Fruit fly (Drosophila melanogaster) whole organism, embryonic: ENCODE measurements around the gene brv3.

Experiments used
- Adf1 ChIP-seq: fragments of 200-800 bp; sonication (Bioruptor generic); IDR thresholded peaks from 2 replicates; pipeline ENCODE4 v1.3.6; 2022; ENCODE audit warnings: missing biosample characterization, missing genetic modification characterization
- CG10543 ChIP-seq: fragments of 200-800 bp; sonication (Bioruptor generic); optimal IDR thresholded peaks from 3 replicates; lab custom pipeline; 2017; ENCODE audit warnings: missing biosample characterization, mild to moderate bottlenecking, missing genetic modification characterization, moderate library complexity
- CG10565 ChIP-seq: fragments of 200-800 bp; sonication (Bioruptor generic); optimal IDR thresholded peaks from 3 replicates; lab custom pipeline; 2016; ENCODE audit warnings: missing biosample characterization, mild to moderate bottlenecking, missing genetic modification characterization
- CG11085 ChIP-seq: fragments of 200-800 bp; sonication (Bioruptor generic); IDR thresholded peaks from 2 replicates; pipeline ENCODE4 v1.3.6; 2022; ENCODE audit warnings: missing biosample characterization, missing genetic modification characterization
- CG11504 ChIP-seq: fragments of 200-800 bp; sonication (Bioruptor generic); optimal IDR thresholded peaks from 3 replicates; lab custom pipeline; 2019; ENCODE audit warnings: missing biosample characterization, mild to moderate bottlenecking, missing genetic modification characterization, moderate library complexity
- CG13296 ChIP-seq: fragments of 200-800 bp; sonication (Bioruptor generic); optimal IDR thresholded peaks from 3 replicates; lab custom pipeline; 2018; ENCODE audit warnings: missing biosample characterization, mild to moderate bottlenecking, missing genetic modification characterization
- CG14014 ChIP-seq: fragments of 200-800 bp; sonication (Bioruptor generic); IDR thresholded peaks from 2 replicates; pipeline ENCODE4 v1.3.6; 2022; ENCODE audit warnings: missing biosample characterization, missing genetic modification characterization
- CG17612 ChIP-seq: fragments of 200-800 bp; sonication (Bioruptor generic); IDR thresholded peaks from 2 replicates; pipeline ENCODE4 v1.3.6; 2022; ENCODE audit warnings: missing biosample characterization, missing genetic modification characterization
- CG2120 ChIP-seq: fragments of 200-800 bp; sonication (Bioruptor generic); optimal IDR thresholded peaks from 3 replicates; lab custom pipeline; 2016; ENCODE audit warnings: missing biosample characterization, missing genetic modification characterization
- CG2202 ChIP-seq: fragments of 200-800 bp; sonication (Bioruptor generic); optimal IDR thresholded peaks from 2 replicates; lab custom pipeline; 2018; ENCODE audit warnings: missing biosample characterization, mild to moderate bottlenecking, missing genetic modification characterization
- CG2678 ChIP-seq: fragments of 200-800 bp; sonication (Bioruptor generic); optimal IDR thresholded peaks from 3 replicates; lab custom pipeline; 2019; ENCODE audit warnings: missing biosample characterization, mild to moderate bottlenecking, missing genetic modification characterization, moderate library complexity
- CG2712 ChIP-seq: fragments of 200-800 bp; optimal IDR thresholded peaks from 3 replicates; lab custom pipeline; 2019; ENCODE audit warnings: missing biosample characterization, mild to moderate bottlenecking, missing genetic modification characterization, moderate library complexity
- CG32532 ChIP-seq: fragments of 200-800 bp; sonication (Bioruptor generic); IDR thresholded peaks from 2 replicates; pipeline ENCODE4 v1.3.6; 2022; ENCODE audit warnings: missing biosample characterization, missing genetic modification characterization
- CG34376 ChIP-seq: fragments of 200-800 bp; sonication (Bioruptor generic); optimal IDR thresholded peaks from 2 replicates; lab custom pipeline; 2018; ENCODE audit warnings: missing biosample characterization, mild to moderate bottlenecking, missing genetic modification characterization
- CG3847 ChIP-seq: fragments of 200-800 bp; sonication (Bioruptor generic); IDR thresholded peaks from 2 replicates; pipeline ENCODE4 v1.3.6; 2022; ENCODE audit warnings: missing biosample characterization, missing genetic modification characterization
- CG6683 ChIP-seq: fragments of 200-800 bp; sonication (Bioruptor generic); optimal IDR thresholded peaks from 2 replicates; lab custom pipeline; 2017; ENCODE audit warnings: missing biosample characterization, mild to moderate bottlenecking, missing genetic modification characterization, missing genetic modification reagents
- CG7745 ChIP-seq: fragments of 200-800 bp; sonication (Bioruptor generic); optimal IDR thresholded peaks from 2 replicates; lab custom pipeline; 2018; ENCODE audit warnings: missing biosample characterization, mild to moderate bottlenecking, missing genetic modification characterization, moderate library complexity
- CG7839 ChIP-seq: fragments of 200-800 bp; sonication (Bioruptor generic); optimal IDR thresholded peaks from 3 replicates; lab custom pipeline; 2018; ENCODE audit warnings: missing biosample characterization, mild to moderate bottlenecking, missing genetic modification characterization, moderate library complexity
- CG8089 ChIP-seq: fragments of 200-800 bp; sonication (Bioruptor generic); optimal IDR thresholded peaks from 3 replicates; lab custom pipeline; 2016; ENCODE audit warnings: missing biosample characterization, missing genetic modification characterization
- CG9609 ChIP-seq: fragments of 200-800 bp; sonication (Bioruptor generic); optimal IDR thresholded peaks from 3 replicates; lab custom pipeline; 2016; ENCODE audit warnings: missing biosample characterization, missing genetic modification characterization
- CG9817 ChIP-seq: fragments of 200-800 bp; sonication (Bioruptor generic); optimal IDR thresholded peaks from 2 replicates; lab custom pipeline; 2018; ENCODE audit warnings: missing biosample characterization, mild to moderate bottlenecking, missing genetic modification characterization, moderate library complexity
- CHES-1-like ChIP-seq: fragments of 200-800 bp; sonication (Bioruptor generic); optimal IDR thresholded peaks from 2 replicates; lab custom pipeline; 2016; ENCODE audit warnings: missing biosample characterization, missing genetic modification characterization
- Gug ChIP-seq: fragments of 200-800 bp; sonication (Bioruptor generic); IDR thresholded peaks from 4 replicates; pipeline ENCODE4 v1.3.6; 2022; ENCODE audit warnings: missing biosample characterization, missing genetic modification characterization
- Hsf ChIP-seq: fragments of 200-800 bp; sonication (Bioruptor generic); optimal IDR thresholded peaks from 3 replicates; lab custom pipeline; 2016; ENCODE audit warnings: missing biosample characterization, missing genetic modification characterization
- Lhr ChIP-seq: fragments of 200-800 bp; sonication (Bioruptor generic); optimal IDR thresholded peaks from 3 replicates; lab custom pipeline; 2017; ENCODE audit warnings: mild to moderate bottlenecking, missing biosample characterization, missing genetic modification reagents, missing genetic modification characterization
- MESR4 ChIP-seq: fragments of 200-800 bp; sonication (Bioruptor generic); optimal IDR thresholded peaks from 2 replicates; lab custom pipeline; 2018; ENCODE audit warnings: missing biosample characterization, mild to moderate bottlenecking, missing genetic modification characterization, moderate library complexity
- MTF-1 ChIP-seq: fragments of 200-800 bp; sonication (Bioruptor generic); optimal IDR thresholded peaks from 2 replicates; lab custom pipeline; 2018; ENCODE audit warnings: missing biosample characterization, mild to moderate bottlenecking, missing genetic modification characterization, borderline replicate concordance
- NC2β ChIP-seq: fragments of 200-800 bp; sonication (Bioruptor generic); optimal IDR thresholded peaks from 2 replicates; lab custom pipeline; 2016; ENCODE audit warnings: missing biosample characterization, missing genetic modification characterization
- ac ChIP-seq: fragments of 200-800 bp; sonication (Bioruptor generic); optimal IDR thresholded peaks from 3 replicates; lab custom pipeline; 2017; ENCODE audit warnings: missing biosample characterization, mild to moderate bottlenecking, missing genetic modification characterization
- az2 ChIP-seq: fragments of 200-800 bp; sonication (Bioruptor generic); optimal IDR thresholded peaks from 3 replicates; lab custom pipeline; 2016; ENCODE audit warnings: missing biosample characterization, missing genetic modification characterization
- esg ChIP-seq: fragments of 200-800 bp; sonication (Bioruptor generic); conservative IDR thresholded peaks from 2 replicates; pipeline ENCODE4 v1.3.6; 2022; ENCODE audit warnings: missing biosample characterization, missing genetic modification characterization
- eve ChIP-seq, 2 experiments: fragments of >200 bp; optimal IDR thresholded peaks; 2 replicates each; lab custom pipeline; 2017; ENCODE audit warnings: missing biosample characterization in 2 of 2, missing genetic modification characterization in 2 of 2
- ewg ChIP-seq: fragments of 200-800 bp; sonication (Bioruptor generic); optimal IDR thresholded peaks from 3 replicates; lab custom pipeline; 2017; ENCODE audit warnings: mild to moderate bottlenecking, missing biosample characterization, missing genetic modification reagents, missing genetic modification characterization
- exex ChIP-seq: fragments of 200-800 bp; sonication (Bioruptor generic); optimal IDR thresholded peaks from 4 replicates; lab custom pipeline; 2018; ENCODE audit warnings: missing biosample characterization, mild to moderate bottlenecking, missing genetic modification characterization, moderate library complexity
- fd64A ChIP-seq: fragments of 200-800 bp; sonication (Bioruptor generic); optimal IDR thresholded peaks from 3 replicates; lab custom pipeline; 2018; ENCODE audit warnings: missing biosample characterization, mild to moderate bottlenecking, missing genetic modification characterization
- ftz-f1 ChIP-seq: fragments of 200-800 bp; sonication (Bioruptor generic); optimal IDR thresholded peaks from 2 replicates; lab custom pipeline; 2016; ENCODE audit warnings: missing biosample characterization, missing genetic modification characterization
- gem ChIP-seq: fragments of 200-800 bp; sonication (Bioruptor generic); optimal IDR thresholded peaks from 2 replicates; lab custom pipeline; 2019; ENCODE audit warnings: missing biosample characterization, mild to moderate bottlenecking, missing genetic modification characterization, moderate library complexity
- grn ChIP-seq: fragments of 200-800 bp; sonication (Bioruptor generic); optimal IDR thresholded peaks from 3 replicates; lab custom pipeline; 2017; ENCODE audit warnings: missing biosample characterization, missing genetic modification characterization
- ind ChIP-seq: fragments of 200-800 bp; sonication (Bioruptor generic); optimal IDR thresholded peaks from 3 replicates; lab custom pipeline; 2016; ENCODE audit warnings: missing biosample characterization, missing genetic modification characterization
- lola ChIP-seq, 3 experiments: fragments of >200 bp in 2 of 3; fragments of 200-800 bp in 1 of 3; sonication (Bioruptor generic) in 1 of 3; optimal IDR thresholded peaks; 2 replicates each; lab custom pipeline; 2017 to 2019; ENCODE audit warnings: missing biosample characterization in 3 of 3, missing genetic modification characterization in 3 of 3, mild to moderate bottlenecking in 1 of 3, moderate library complexity in 1 of 3
- mam ChIP-seq: fragments of 200-800 bp; sonication (Bioruptor generic); optimal IDR thresholded peaks from 3 replicates; lab custom pipeline; 2016; ENCODE audit warnings: missing biosample characterization, missing genetic modification characterization
- pho ChIP-seq: fragments of 200-800 bp; sonication (Bioruptor generic); optimal IDR thresholded peaks from 2 replicates; lab custom pipeline; 2016; ENCODE audit warnings: missing biosample characterization, missing genetic modification characterization
- row ChIP-seq: fragments of 200-800 bp; sonication (Bioruptor generic); IDR thresholded peaks from 3 replicates; pipeline ENCODE4 v1.3.6; 2022; ENCODE audit warnings: missing biosample characterization, missing genetic modification characterization
- shn ChIP-seq: fragments of 200-800 bp; sonication (Bioruptor generic); optimal IDR thresholded peaks from 3 replicates; lab custom pipeline; 2016; ENCODE audit warnings: missing biosample characterization, missing genetic modification characterization
- ssp ChIP-seq: fragments of 200-800 bp; sonication (Bioruptor generic); IDR thresholded peaks from 2 replicates; pipeline ENCODE4 v1.3.6; 2022; ENCODE audit warnings: missing biosample characterization, missing genetic modification characterization
- stc ChIP-seq: fragments of 200-800 bp; sonication (Bioruptor generic); IDR thresholded peaks from 2 replicates; pipeline ENCODE4 v1.3.6; 2022; ENCODE audit warnings: missing biosample characterization, missing genetic modification characterization
- stwl ChIP-seq: fragments of 200-800 bp; sonication (Bioruptor generic); optimal IDR thresholded peaks from 3 replicates; lab custom pipeline; 2018; ENCODE audit warnings: missing biosample characterization, mild to moderate bottlenecking, missing genetic modification characterization, moderate library complexity
- trem ChIP-seq: fragments of 200-800 bp; optimal IDR thresholded peaks from 3 replicates; lab custom pipeline; 2019; ENCODE audit warnings: missing biosample characterization, mild to moderate bottlenecking, missing genetic modification characterization, moderate library complexity
- usp ChIP-seq: fragments of >200 bp; optimal IDR thresholded peaks from 2 replicates; lab custom pipeline; 2017; ENCODE audit warnings: missing biosample characterization, missing genetic modification characterization
- z ChIP-seq: fragments of 200-800 bp; sonication (Bioruptor generic); IDR thresholded peaks from 3 replicates; pipeline ENCODE4 v1.3.6; 2022; ENCODE audit warnings: missing biosample characterization, missing genetic modification characterization

Gene brv3

dm6 chrX:2591315-2591999 lies 32.9 kb downstream of the brv3 start (continued):
- TF ChIP-seq pho (GFP tag; lab: Kevin White, UChicago) (no peak), trem (tag; lab: Kevin White, UChicago) (no peak), ac (no peak), stc (no peak), ssp (GFP tag; lab: Robert Waterston, UW) (no peak), usp (GFP tag; lab: Kevin White, UChicago) (no peak), CG10565 (GFP tag; lab: Kevin White, UChicago) (no peak), CG3847 (GFP tag; lab: Robert Waterston, UW) (peak; percentile 34; the same call in 1 of the 2 replicates), CG11504 (peak; percentile 56), mam (GFP tag; lab: Kevin White, UChicago) (no peak), fd64A (GFP tag; lab: Kevin White, UChicago) (no peak), CG14014 (no peak; the same call in 1 of the 2 replicates), CG2120 (GFP tag; lab: Kevin White, UChicago) (peak; percentile 63), grn (GFP tag; lab: Kevin White, UChicago) (no peak), MTF-1 (GFP tag; lab: Kevin White, UChicago) (no peak), ind (GFP tag; lab: Kevin White, UChicago) (peak; percentile 22), shn (no peak), gem (peak; percentile 46), CG2712 (tag; lab: Kevin White, UChicago) (peak; percentile 14), z (GFP tag; lab: Robert Waterston, UW) (no peak), CG9609 (GFP tag; lab: Kevin White, UChicago) (peak; percentile 12), eve (GFP tag; optimal IDR thresholded peaks at IDR 0.05; lab: Kevin White, UChicago) (no peak), CG9817 (tag; lab: Kevin White, UChicago) (peak; percentile 28), CG7839 (peak; percentile 47), CG2678 (tag; lab: Kevin White, UChicago) (peak; percentile 74), NC2β (GFP tag; lab: Kevin White, UChicago) (no peak), ewg (no peak), Hsf (GFP tag; lab: Kevin White, UChicago) (no peak), Gug (GFP tag; lab: Robert Waterston, UW) (no peak), CG17612 (GFP tag; lab: Robert Waterston, UW) (0 out of 2 replicates have a peak, but pooled peaks have one; percentile 32), Lhr (GFP tag; lab: Kevin White, UChicago) (no peak), CG6683 (GFP tag; lab: Kevin White, UChicago) (peak; percentile 5), CG7745 (tag; lab: Kevin White, UChicago) (no peak), CG34376 (GFP tag; lab: Kevin White, UChicago) (peak; percentile 23), lola (GFP tag; optimal IDR thresholded peaks at IDR 0.05; lab: Kevin White, UChicago) (no peak), exex (tag; lab: Kevin White, UChicago) (peak; percentile 83), CHES-1-like (GFP tag; lab: Kevin White, UChicago) (peak; percentile 23), CG11085 (GFP tag; lab: Robert Waterston, UW) (no peak), CG13296 (GFP tag; lab: Kevin White, UChicago) (peak; percentile 49), az2 (GFP tag; lab: Kevin White, UChicago) (no peak), stwl (tag; lab: Kevin White, UChicago) (no peak), CG2202 (tag; lab: Kevin White, UChicago) (no peak), MESR4 (GFP tag; lab: Kevin White, UChicago) (no peak), esg (GFP tag; lab: Robert Waterston, UW) (0 out of 2 replicates have a peak, but pooled peaks have one; percentile 16), CG10543 (GFP tag; lab: Kevin White, UChicago) (peak; percentile 42), Adf1 (GFP tag; lab: Robert Waterston, UW) (0 out of 2 replicates have a peak, but pooled peaks have one; percentile 22), CG32532 (GFP tag; lab: Robert Waterston, UW) (peak; percentile 44; the same call in 1 of the 2 replicates), ftz-f1 (GFP tag; lab: Kevin White, UChicago) (no peak), CG8089 (no peak), row (peak; percentile 53; the same call in 2 of the 3 replicates)
